Worm (Caenorhabditis elegans): ENCODE measurements around the gene ugt-48.

DNA sequence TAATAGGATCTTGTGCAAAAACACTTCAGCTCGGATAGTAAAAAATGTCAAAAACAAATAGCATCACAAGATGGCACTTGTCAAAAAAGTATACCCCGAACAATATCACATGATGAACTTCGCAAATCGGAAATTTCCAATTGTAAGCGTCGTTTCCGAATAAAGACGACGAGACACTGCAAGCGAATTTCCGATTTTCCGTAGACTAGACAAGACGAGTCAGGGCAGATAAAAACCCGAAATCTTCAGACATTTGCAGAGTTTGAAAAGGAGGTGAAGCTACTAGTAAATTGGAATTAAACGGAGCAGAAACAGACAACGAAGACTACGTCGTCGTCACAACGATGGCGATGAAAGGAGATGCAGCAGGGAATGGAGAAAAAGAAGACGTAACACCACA, 23.8 kb upstream of the ugt-48 start:
- TF ChIP-seq pha-4 (tag; optimal IDR thresholded peaks at IDR 0.05): no peak
- TF ChIP-seq bed-3 (GFP tag; optimal IDR thresholded peaks at IDR 0.05): no peak
- no peak for TF ChIP-seq mep-1 (tag; optimal IDR thresholded peaks at IDR 0.05)
- TF ChIP-seq unc-62 (GFP tag; optimal IDR thresholded peaks at IDR 0.05): no peak

Data from whole organism, mixed stage, embryonic.